Worm (Caenorhabditis elegans) whole organism, late embryonic: ENCODE data around the gene spp-5.

Experiments used
- ama-1 ChIP-seq: fragments of 150-350 bp; optimal IDR thresholded peaks from 2 replicates; lab custom pipeline; 2014
- ets-4 ChIP-seq: sonication (generic microtip); optimal IDR thresholded peaks from 2 replicates; lab custom pipeline; 2016; ENCODE audit warnings: missing genetic modification characterization, missing compliant biosample characterization
- pqm-1 ChIP-seq: sonication (generic microtip); optimal IDR thresholded peaks from 2 replicates; lab custom pipeline; 2016; ENCODE audit warnings: missing genetic modification characterization, missing compliant biosample characterization
- unc-86 ChIP-seq: sonication (generic microtip); optimal IDR thresholded peaks from 2 replicates; lab custom pipeline; 2016; ENCODE audit warnings: missing genetic modification characterization, missing compliant biosample characterization

- no peak for TF ChIP-seq ets-4
- no peak for TF ChIP-seq ama-1 (lab: Kevin White, UChicago)
- TF ChIP-seq pqm-1 (tag; lab: Kevin White, UChicago) = no peak
- no peak for TF ChIP-seq unc-86
Observed at ce11 chrX:7306434-7306833, 13.7 kb downstream of the spp-5 start.
